Worm (Caenorhabditis elegans): ENCODE measurements around the gene C01F6.14.

C01F6.14 gene

ce11 chrIV:9074244-9074723, 29.6 kb downstream of the C01F6.14 start, which contains the start of gene mppb-1:
Gene mppb-1, plus strand, starts transcription at chrIV:9074673.
- TF ChIP-seq unc-62 (GFP tag; optimal IDR thresholded peaks at IDR 0.05) (no peak), sox-4 (tag; optimal IDR thresholded peaks at IDR 0.05) (peak; percentile 85), hpl-2 (GFP tag; optimal IDR thresholded peaks at IDR 0.05) (no peak), lin-35 (GFP tag; optimal IDR thresholded peaks at IDR 0.05) (peak; percentile 97 to 98), ceh-90 (tag; optimal IDR thresholded peaks at IDR 0.05) (peak; percentile 94), blmp-1 (tag; optimal IDR thresholded peaks at IDR 0.05) (peak; percentile 99), C04F5.9 (tag; optimal IDR thresholded peaks at IDR 0.05) (peak; percentile 84), nhr-237 (tag; optimal IDR thresholded peaks at IDR 0.05) (peak; percentile 63), nhr-71 (tag; optimal IDR thresholded peaks at IDR 0.05) (peak; percentile 94), isw-1 (GFP tag; IDR thresholded peaks at IDR 0.05) (peak; percentile 81), rnt-1 (tag; optimal IDR thresholded peaks at IDR 0.05) (peak; percentile 100), F16B12.6 (tag; optimal IDR thresholded peaks at IDR 0.05) (peak; percentile 57), mef-2 (tag; optimal IDR thresholded peaks at IDR 0.05) (peak; percentile 6), pqm-1 (tag; optimal IDR thresholded peaks at IDR 0.05) (no peak), fkh-8 (tag; optimal IDR thresholded peaks at IDR 0.05) (peak; percentile 72), jun-1 (tag; optimal IDR thresholded peaks at IDR 0.05) (peak; percentile 76), C16A3.4 (tag; optimal IDR thresholded peaks at IDR 0.05) (peak; percentile 81), lir-3 (tag; optimal IDR thresholded peaks at IDR 0.05; ENCODE audit: poor library complexity) (peak; percentile 97), elt-2 (tag; optimal IDR thresholded peaks at IDR 0.05) (peak; percentile 72), mab-9 (GFP tag; IDR thresholded peaks at IDR 0.05) (peak; percentile 78), zip-4 (GFP tag; optimal IDR thresholded peaks at IDR 0.05) (peak; percentile 75), sptf-1 (tag; optimal IDR thresholded peaks at IDR 0.05) (no peak), nhr-84 (tag; optimal IDR thresholded peaks at IDR 0.05) (no peak), fos-1 (tag; optimal IDR thresholded peaks at IDR 0.05) (peak; percentile 61), swsn-7 (tag; optimal IDR thresholded peaks at IDR 0.05) (peak; percentile 87), unc-30 (tag; optimal IDR thresholded peaks at IDR 0.05) (no peak), elt-3 (tag; optimal IDR thresholded peaks at IDR 0.05) (peak in 2 of 6 experiments; percentile 22 to 51), aha-1 (tag; optimal IDR thresholded peaks at IDR 0.05) (no peak), ceh-8 (GFP tag; optimal IDR thresholded peaks at IDR 0.05) (peak; percentile 81), tbx-2 (tag; optimal IDR thresholded peaks at IDR 0.05) (peak; percentile 92), ztf-11 (tag; optimal IDR thresholded peaks at IDR 0.05) (peak in 1 of 2 experiments; percentile 94), ceh-82 (tag; optimal IDR thresholded peaks at IDR 0.05) (peak; percentile 73 to 79 (median 76)), irx-1 (tag; optimal IDR thresholded peaks at IDR 0.05) (peak; percentile 92), snpc-4 (tag; optimal IDR thresholded peaks at IDR 0.05) (peak; percentile 65), nhr-28 (tag; optimal IDR thresholded peaks at IDR 0.05) (no peak), efl-1 (optimal IDR thresholded peaks at IDR 0.05) (peak; percentile 85 to 97), efl-1 (GFP tag; optimal IDR thresholded peaks at IDR 0.05 in 1 of 2) (peak; percentile 96 to 99), egl-27 (tag; optimal IDR thresholded peaks at IDR 0.05) (no peak), lin-15B (tag; optimal IDR thresholded peaks at IDR 0.05) (peak; percentile 52), nhr-12 (tag; optimal IDR thresholded peaks at IDR 0.05) (no peak), lin-13 (GFP tag; optimal IDR thresholded peaks at IDR 0.05) (peak; percentile 80), lin-14 (GFP tag; optimal IDR thresholded peaks at IDR 0.05) (peak; percentile 82), egl-13 (tag; optimal IDR thresholded peaks at IDR 0.05) (peak; percentile 90), tlp-1 (tag; optimal IDR thresholded peaks at IDR 0.05) (no peak), sup-37 (GFP tag; optimal IDR thresholded peaks at IDR 0.05) (no peak), dpl-1 (GFP tag; optimal IDR thresholded peaks at IDR 0.05) (peak; percentile 94 to 97 (median 96)), skn-1 (tag; optimal IDR thresholded peaks at IDR 0.05) (peak; percentile 83), efl-3 (GFP tag; optimal IDR thresholded peaks at IDR 0.05) (peak; percentile 30), nhr-85 (tag) (peak; percentile 96), Y116A8C.19 (tag; optimal IDR thresholded peaks at IDR 0.05; ENCODE audit: borderline replicate concordance) (peak; percentile 91), C34B4.2 (tag; optimal IDR thresholded peaks at IDR 0.05) (peak; percentile 32), nhr-20 (tag; optimal IDR thresholded peaks at IDR 0.05) (peak; percentile 89), hlh-17 (GFP tag; optimal IDR thresholded peaks at IDR 0.05; ENCODE audit: borderline replicate concordance) (no peak)

All from whole organism, L1 larva.